Fruit fly (Drosophila melanogaster): ENCODE results near the gene CG10973.

CG10973 gene

dm6 chr3L:12754769-12755189 is at the start of gene CG10973, which contains the start of gene Vps13D (continued):
- TF ChIP-seq CG14860 (GFP tag; IDR thresholded peaks at IDR 0.05; ENCODE audit: partially characterized antibody) (peak; percentile 83), Jarid2 (GFP tag; optimal IDR thresholded peaks at IDR 0.05) (no peak), usp (GFP tag; optimal IDR thresholded peaks at IDR 0.05) (no peak), ash1 (GFP tag; optimal IDR thresholded peaks at IDR 0.05) (no peak), slp2 (GFP tag; optimal IDR thresholded peaks at IDR 0.05) (peak; percentile 12), CG14014 (GFP tag; IDR thresholded peaks at IDR 0.05) (peak; percentile 35; the same call in 1 of the 2 replicates), CG31441 (GFP tag; IDR thresholded peaks at IDR 0.05) (no peak), bbx (GFP tag; IDR thresholded peaks at IDR 0.05; ENCODE audit: partially characterized antibody) (peak; percentile 86), Bteb2 (GFP tag; optimal IDR thresholded peaks at IDR 0.05) (peak; percentile 27), sr (GFP tag; IDR thresholded peaks at IDR 0.05) (no peak), grn (GFP tag; optimal IDR thresholded peaks at IDR 0.05) (no peak), CG11696 (GFP tag; IDR thresholded peaks at IDR 0.05) (peak; percentile 51; the same call in 1 of the 2 replicates), CG10274 (GFP tag; optimal IDR thresholded peaks at IDR 0.05) (no peak), CG8089 (GFP tag; optimal IDR thresholded peaks at IDR 0.05) (no peak), Usf (GFP tag; optimal IDR thresholded peaks at IDR 0.05) (no peak), CG2129 (GFP tag; IDR thresholded peaks at IDR 0.05; ENCODE audit: partially characterized antibody) (peak; percentile 83), Max (GFP tag; optimal IDR thresholded peaks at IDR 0.05) (peak; percentile 72), az2 (GFP tag; optimal IDR thresholded peaks at IDR 0.05) (no peak), CG2712 (tag; optimal IDR thresholded peaks at IDR 0.05) (no peak), CG7987 (GFP tag; optimal IDR thresholded peaks at IDR 0.05) (peak; percentile 91), CG2116 (GFP tag; optimal IDR thresholded peaks at IDR 0.05) (peak; percentile 86), trh (GFP tag; optimal IDR thresholded peaks at IDR 0.05) (no peak), Elba2 (GFP tag; optimal IDR thresholded peaks at IDR 0.05) (peak; percentile 5), mirr (GFP tag; optimal IDR thresholded peaks at IDR 0.05) (no peak), Poxn (GFP tag; IDR thresholded peaks at IDR 0.05) (no peak), CG1233 (GFP tag; optimal IDR thresholded peaks at IDR 0.05) (no peak), BEAF-32 (GFP tag; optimal IDR thresholded peaks at IDR 0.05) (peak; percentile 94), lola (GFP tag; optimal IDR thresholded peaks at IDR 0.05) (no peak), CG13123 (GFP tag; optimal IDR thresholded peaks at IDR 0.05) (peak; percentile 20), Med (GFP tag) (no peak), tgo (GFP tag; IDR thresholded peaks at IDR 0.05) (no peak; the same call in 2 of the 3 replicates), bsh (GFP tag; optimal IDR thresholded peaks at IDR 0.05) (no peak), Fer1 (GFP tag; optimal IDR thresholded peaks at IDR 0.05) (no peak), Awh (GFP tag; IDR thresholded peaks at IDR 0.05) (no peak), Vsx1 (GFP tag; optimal IDR thresholded peaks at IDR 0.05) (no peak), slou (GFP tag; optimal IDR thresholded peaks at IDR 0.05) (peak; percentile 57), CG10959 (GFP tag; IDR thresholded peaks at IDR 0.05) (no peak), ato (GFP tag; IDR thresholded peaks at IDR 0.05; ENCODE audit: partially characterized antibody) (no peak; the same call in none of the 2 replicates), jumu (GFP tag; optimal IDR thresholded peaks at IDR 0.05) (no peak), gce (GFP tag; IDR thresholded peaks at IDR 0.05) (no peak), row (GFP tag; IDR thresholded peaks at IDR 0.05) (peak; percentile 82), schlank (tag; optimal IDR thresholded peaks at IDR 0.05) (peak; percentile 69), CG14441 (GFP tag; IDR thresholded peaks at IDR 0.05) (no peak), gsb (GFP tag; IDR thresholded peaks at IDR 0.05) (no peak), wdn (GFP tag; IDR thresholded peaks at IDR 0.05) (no peak), Oli (tag; optimal IDR thresholded peaks at IDR 0.05) (no peak), ems (GFP tag; optimal IDR thresholded peaks at IDR 0.05) (no peak), Hmx (GFP tag; optimal IDR thresholded peaks at IDR 0.05) (no peak), caup (GFP tag; optimal IDR thresholded peaks at IDR 0.05; ENCODE audit: severe bottlenecking) (no peak), zen (tag; optimal IDR thresholded peaks at IDR 0.05) (no peak), zf30C (GFP tag; optimal IDR thresholded peaks at IDR 0.05) (no peak)

Data from whole organism, embryonic.